Fruit fly (Drosophila melanogaster) whole organism, embryonic: Measurements from ENCODE around the gene CG11698.

Experiments used
- ATbp ChIP-seq: fragments of 200-800 bp; sonication (Bioruptor generic); optimal IDR thresholded peaks from 2 replicates; lab custom pipeline; 2017; ENCODE audit warnings: missing biosample characterization, mild to moderate bottlenecking, missing genetic modification characterization, missing genetic modification reagents
- CG10147 ChIP-seq: fragments of 200-800 bp; sonication (Bioruptor generic); optimal IDR thresholded peaks from 2 replicates; lab custom pipeline; 2019; ENCODE audit warnings: missing biosample characterization, mild to moderate bottlenecking, missing genetic modification characterization, moderate library complexity
- CG10366 ChIP-seq: fragments of 200-800 bp; sonication (Bioruptor generic); IDR thresholded peaks from 2 replicates; pipeline ENCODE4 v1.3.6; 2022; ENCODE audit warnings: missing biosample characterization, missing genetic modification characterization
- CG10431 ChIP-seq: fragments of 200-800 bp; sonication (Bioruptor generic); optimal IDR thresholded peaks from 3 replicates; lab custom pipeline; 2018; ENCODE audit warnings: missing biosample characterization, mild to moderate bottlenecking, missing genetic modification characterization
- CG10462 ChIP-seq: fragments of 200-800 bp; sonication (Bioruptor generic); optimal IDR thresholded peaks from 2 replicates; lab custom pipeline; 2016; ENCODE audit warnings: missing biosample characterization, missing genetic modification characterization
- CG11696 ChIP-seq: fragments of 200-800 bp; sonication (Bioruptor generic); IDR thresholded peaks from 2 replicates; pipeline ENCODE4 v1.3.6; 2022; ENCODE audit warnings: missing biosample characterization, missing genetic modification characterization
- CG13296 ChIP-seq: fragments of 200-800 bp; sonication (Bioruptor generic); optimal IDR thresholded peaks from 3 replicates; lab custom pipeline; 2018; ENCODE audit warnings: missing biosample characterization, mild to moderate bottlenecking, missing genetic modification characterization
- CG14441 ChIP-seq: fragments of 200-800 bp; sonication (Bioruptor generic); IDR thresholded peaks from 2 replicates; pipeline ENCODE4 v1.3.6; 2022; ENCODE audit warnings: missing biosample characterization, missing genetic modification characterization
- CG17829 ChIP-seq: fragments of 200-800 bp; optimal IDR thresholded peaks from 2 replicates; lab custom pipeline; 2019; ENCODE audit warnings: missing biosample characterization, mild to moderate bottlenecking, missing genetic modification characterization, moderate library complexity
- CG17912 ChIP-seq: fragments of 200-800 bp; sonication (Bioruptor generic); optimal IDR thresholded peaks from 2 replicates; lab custom pipeline; 2018; ENCODE audit warnings: missing biosample characterization, mild to moderate bottlenecking, missing genetic modification characterization
- CG3163 ChIP-seq: fragments of 200-800 bp; sonication (Bioruptor generic); optimal IDR thresholded peaks from 3 replicates; lab custom pipeline; 2016; ENCODE audit warnings: missing biosample characterization, missing genetic modification characterization
- CG33213 ChIP-seq: fragments of 200-800 bp; sonication (Bioruptor generic); optimal IDR thresholded peaks from 3 replicates; lab custom pipeline; 2016; ENCODE audit warnings: missing biosample characterization, missing genetic modification characterization
- CG3847 ChIP-seq: fragments of 200-800 bp; sonication (Bioruptor generic); IDR thresholded peaks from 2 replicates; pipeline ENCODE4 v1.3.6; 2022; ENCODE audit warnings: missing biosample characterization, missing genetic modification characterization
- CG4820 ChIP-seq: fragments of 200-800 bp; sonication (Bioruptor generic); optimal IDR thresholded peaks from 3 replicates; lab custom pipeline; 2016; ENCODE audit warnings: missing biosample characterization, missing genetic modification characterization
- CG7556 ChIP-seq: fragments of 200-800 bp; sonication (Bioruptor generic); optimal IDR thresholded peaks from 2 replicates; lab custom pipeline; 2017; ENCODE audit warnings: missing biosample characterization, mild to moderate bottlenecking, missing genetic modification characterization
- CG7839 ChIP-seq: fragments of 200-800 bp; sonication (Bioruptor generic); optimal IDR thresholded peaks from 3 replicates; lab custom pipeline; 2018; ENCODE audit warnings: missing biosample characterization, mild to moderate bottlenecking, missing genetic modification characterization, moderate library complexity
- D19B ChIP-seq: fragments of 200-800 bp; sonication (Bioruptor generic); optimal IDR thresholded peaks from 2 replicates; lab custom pipeline; 2017; ENCODE audit warnings: missing biosample characterization, mild to moderate bottlenecking, missing genetic modification characterization
- HLH4C ChIP-seq: fragments of 200-800 bp; sonication (Bioruptor generic); IDR thresholded peaks from 3 replicates; pipeline ENCODE4 v1.3.6; 2022; ENCODE audit warnings: missing biosample characterization, missing genetic modification characterization; ENCODE audit not compliant: partially characterized antibody
- Hmr ChIP-seq: fragments of 200-800 bp; sonication (Bioruptor generic); optimal IDR thresholded peaks from 3 replicates; lab custom pipeline; 2017; ENCODE audit warnings: mild to moderate bottlenecking, missing biosample characterization, missing genetic modification reagents, missing genetic modification characterization
- Hr78 ChIP-seq, 2 experiments: fragments of 200-800 bp in 1 of 2; fragments of >200 bp in 1 of 2; sonication (Bioruptor generic) in 1 of 2; optimal IDR thresholded peaks; 2 replicates each; lab custom pipeline; 2017 to 2019; ENCODE audit warnings: missing biosample characterization in 2 of 2, missing genetic modification characterization in 2 of 2, mild to moderate bottlenecking in 1 of 2, moderate library complexity in 1 of 2
- Myb ChIP-seq: fragments of 200-800 bp; sonication (Bioruptor generic); optimal IDR thresholded peaks from 2 replicates; lab custom pipeline; 2016; ENCODE audit warnings: missing biosample characterization, missing genetic modification characterization
- Optix ChIP-seq: fragments of 200-800 bp; sonication (Bioruptor generic); IDR thresholded peaks from 3 replicates; pipeline ENCODE4 v1.3.6; 2022; ENCODE audit warnings: missing biosample characterization, missing genetic modification characterization
- Pdp1 ChIP-seq, 2 experiments: fragments of 200-800 bp; sonication (Bioruptor generic); optimal IDR thresholded peaks; 3 replicates each; lab custom pipeline; 2016; ENCODE audit warnings: missing biosample characterization in 2 of 2, missing genetic modification characterization in 2 of 2, mild to moderate bottlenecking in 1 of 2, moderate library complexity in 1 of 2
- Rfx ChIP-seq: fragments of 200-800 bp; sonication (Bioruptor generic); IDR thresholded peaks from 2 replicates; pipeline ENCODE4 v1.3.6; 2022; ENCODE audit warnings: missing biosample characterization, missing genetic modification characterization
- Six4 ChIP-seq: fragments of 200-800 bp; sonication (Bioruptor generic); optimal IDR thresholded peaks from 2 replicates; lab custom pipeline; 2016; ENCODE audit warnings: missing biosample characterization, missing genetic modification characterization
- Usf ChIP-seq: fragments of 200-800 bp; sonication (Bioruptor generic); optimal IDR thresholded peaks from 2 replicates; lab custom pipeline; 2017; ENCODE audit warnings: missing genotype, missing biosample characterization, missing genetic modification characterization
- Xrp1 ChIP-seq: fragments of 200-800 bp; sonication (Bioruptor generic); IDR thresholded peaks from 2 replicates; pipeline ENCODE4 v1.3.6; 2022; ENCODE audit warnings: missing biosample characterization, missing genetic modification characterization
- ab ChIP-seq: fragments of 200-800 bp; sonication (Bioruptor generic); optimal IDR thresholded peaks from 2 replicates; lab custom pipeline; 2016; ENCODE audit warnings: missing biosample characterization, missing genetic modification characterization
- al ChIP-seq: fragments of 200-800 bp; sonication (Bioruptor generic); IDR thresholded peaks from 2 replicates; pipeline ENCODE4 v1.3.6; 2022; ENCODE audit warnings: missing biosample characterization, missing genetic modification characterization
- aop ChIP-seq: fragments of 200-800 bp; sonication (Bioruptor generic); IDR thresholded peaks from 2 replicates; pipeline ENCODE4 v1.3.6; 2022; ENCODE audit warnings: missing biosample characterization, missing genetic modification characterization
- ase ChIP-seq: fragments of 200-800 bp; sonication (Bioruptor generic); IDR thresholded peaks from 3 replicates; pipeline ENCODE4 v1.3.6; 2022; ENCODE audit warnings: missing biosample characterization, missing genetic modification characterization
- ash1 ChIP-seq: fragments of 200-800 bp; sonication (Bioruptor generic); optimal IDR thresholded peaks from 2 replicates; lab custom pipeline; 2018; ENCODE audit warnings: missing biosample characterization, mild to moderate bottlenecking, missing genetic modification characterization
- bowl ChIP-seq: fragments of 200-800 bp; sonication (Bioruptor generic); IDR thresholded peaks from 2 replicates; pipeline ENCODE4 v1.3.6; 2022; ENCODE audit warnings: missing biosample characterization, missing genetic modification characterization
- chif ChIP-seq, 2 experiments: fragments of 200-800 bp; sonication (Bioruptor generic); optimal IDR thresholded peaks; 3 replicates each; lab custom pipeline; 2016; ENCODE audit warnings: missing biosample characterization in 2 of 2, missing genetic modification characterization in 2 of 2
- fd3F ChIP-seq: fragments of 200-800 bp; sonication (Bioruptor generic); optimal IDR thresholded peaks from 2 replicates; lab custom pipeline; 2018; ENCODE audit warnings: missing biosample characterization, mild to moderate bottlenecking, missing genetic modification characterization, moderate library complexity
- ftz-f1 ChIP-seq: fragments of 200-800 bp; sonication (Bioruptor generic); optimal IDR thresholded peaks from 2 replicates; lab custom pipeline; 2016; ENCODE audit warnings: missing biosample characterization, missing genetic modification characterization
- gem ChIP-seq: fragments of 200-800 bp; sonication (Bioruptor generic); optimal IDR thresholded peaks from 2 replicates; lab custom pipeline; 2019; ENCODE audit warnings: missing biosample characterization, mild to moderate bottlenecking, missing genetic modification characterization, moderate library complexity
- ham ChIP-seq: fragments of 200-800 bp; sonication (Bioruptor generic); IDR thresholded peaks from 2 replicates; pipeline ENCODE4 v1.3.6; 2022; ENCODE audit warnings: missing biosample characterization, missing genetic modification characterization
- ind ChIP-seq: fragments of 200-800 bp; sonication (Bioruptor generic); optimal IDR thresholded peaks from 3 replicates; lab custom pipeline; 2016; ENCODE audit warnings: missing biosample characterization, missing genetic modification characterization
- jigr1 ChIP-seq: fragments of 200-800 bp; sonication (Bioruptor generic); IDR thresholded peaks from 3 replicates; pipeline ENCODE4 v1.3.6; 2022; ENCODE audit warnings: missing biosample characterization, missing genetic modification characterization
- peb ChIP-seq: fragments of 200-800 bp; sonication (Bioruptor generic); IDR thresholded peaks from 2 replicates; pipeline ENCODE4 v1.3.6; 2022; ENCODE audit warnings: missing biosample characterization, missing genetic modification characterization
- pfk ChIP-seq: fragments of 200-800 bp; sonication (Bioruptor generic); optimal IDR thresholded peaks from 2 replicates; lab custom pipeline; 2018; ENCODE audit warnings: missing biosample characterization, mild to moderate bottlenecking, missing genetic modification characterization, moderate library complexity
- repo ChIP-seq: fragments of 200-800 bp; sonication (Bioruptor generic); optimal IDR thresholded peaks from 2 replicates; lab custom pipeline; 2016; ENCODE audit warnings: missing biosample characterization, missing genetic modification characterization
- run ChIP-seq: fragments of 200-800 bp; sonication (Bioruptor generic); optimal IDR thresholded peaks from 3 replicates; lab custom pipeline; 2018; ENCODE audit warnings: missing biosample characterization, mild to moderate bottlenecking, missing genetic modification characterization
- sc ChIP-seq, 3 experiments: fragments of >200 bp in 2 of 3; fragments of 200-800 bp in 1 of 3; sonication (Bioruptor generic) in 1 of 3; optimal IDR thresholded peaks; 2 replicates in 2 of 3; 3 replicates in 1 of 3; lab custom pipeline; 2017; ENCODE audit warnings: mild to moderate bottlenecking in 1 of 3, missing biosample characterization in 1 of 3, missing genetic modification characterization in 1 of 3, missing genetic modification reagents in 1 of 3
- stc ChIP-seq: fragments of 200-800 bp; sonication (Bioruptor generic); IDR thresholded peaks from 2 replicates; pipeline ENCODE4 v1.3.6; 2022; ENCODE audit warnings: missing biosample characterization, missing genetic modification characterization
- tap ChIP-seq: fragments of 200-800 bp; optimal IDR thresholded peaks from 3 replicates; lab custom pipeline; 2019; ENCODE audit warnings: missing biosample characterization, mild to moderate bottlenecking, missing genetic modification characterization, moderate library complexity
- trem ChIP-seq: fragments of 200-800 bp; optimal IDR thresholded peaks from 3 replicates; lab custom pipeline; 2019; ENCODE audit warnings: missing biosample characterization, mild to moderate bottlenecking, missing genetic modification characterization, moderate library complexity
- tx ChIP-seq: fragments of 200-800 bp; sonication (Bioruptor generic); optimal IDR thresholded peaks from 2 replicates; lab custom pipeline; 2016; ENCODE audit warnings: missing biosample characterization, missing genetic modification characterization
- vvl ChIP-seq: fragments of 200-800 bp; sonication (Bioruptor generic); IDR thresholded peaks from 2 replicates; pipeline ENCODE4 v1.3.6; 2022; ENCODE audit warnings: missing biosample characterization, missing genetic modification characterization
- wdn ChIP-seq: fragments of 200-800 bp; sonication (Bioruptor generic); IDR thresholded peaks from 2 replicates; pipeline ENCODE4 v1.3.6; 2022; ENCODE audit warnings: missing biosample characterization, missing genetic modification characterization

The CG11698 gene

dm6 chr3R:8355579-8355978 lies 43.6 kb downstream of the CG11698 start (continued):
- TF ChIP-seq trem (tag; lab: Kevin White, UChicago) (peak; percentile 83), Usf (GFP tag; lab: Kevin White, UChicago) (peak; percentile 51), al (peak; percentile 97), CG17829 (peak; percentile 88), CG13296 (GFP tag; lab: Kevin White, UChicago) (peak; percentile 91), wdn (GFP tag; lab: Robert Waterston, UW) (peak; percentile 97), ash1 (GFP tag; lab: Kevin White, UChicago) (peak; percentile 70), Hr78 (GFP tag; optimal IDR thresholded peaks at IDR 0.05; lab: Kevin White, UChicago) (peak in 1 of 2 experiments; percentile 64), stc (peak; percentile 95), Myb (GFP tag; lab: Kevin White, UChicago) (peak; percentile 87), HLH4C (GFP tag; lab: Robert Waterston, UW) (no peak), gem (tag; lab: Kevin White, UChicago) (peak; percentile 97), CG17912 (GFP tag; lab: Kevin White, UChicago) (no peak), sc (optimal IDR thresholded peaks at IDR 0.05; lab: Kevin White, UChicago) (no peak), sc (GFP tag; optimal IDR thresholded peaks at IDR 0.05; lab: Kevin White, UChicago) (peak; percentile 69), pfk (GFP tag; lab: Kevin White, UChicago) (no peak), tx (GFP tag; lab: Kevin White, UChicago) (peak; percentile 96), CG10462 (GFP tag; lab: Kevin White, UChicago) (peak; percentile 80), fd3F (GFP tag; lab: Kevin White, UChicago) (peak; percentile 93), CG33213 (GFP tag; lab: Kevin White, UChicago) (peak; percentile 96), ftz-f1 (peak; percentile 94), vvl (GFP tag; lab: Robert Waterston, UW) (peak; percentile 97), CG7556 (GFP tag; lab: Kevin White, UChicago) (peak; percentile 94), CG3847 (GFP tag; lab: Robert Waterston, UW) (peak; percentile 96), ab (peak; percentile 73), tap (tag; lab: Kevin White, UChicago) (peak; percentile 90), Rfx (peak; percentile 99), D19B (peak; percentile 90), ATbp (GFP tag; lab: Kevin White, UChicago) (peak; percentile 94), chif (GFP tag; optimal IDR thresholded peaks at IDR 0.05; lab: Kevin White, UChicago) (peak; percentile 90 to 91), CG10431 (no peak), Xrp1 (GFP tag; lab: Robert Waterston, UW) (peak; percentile 95), aop (GFP tag; lab: Robert Waterston, UW) (peak; percentile 69), ham (GFP tag; lab: Robert Waterston, UW) (peak; percentile 85; the same call in 1 of the 2 replicates), run (tag; lab: Kevin White, UChicago) (peak; percentile 88), Optix (GFP tag; lab: Robert Waterston, UW) (peak; percentile 55; the same call in 1 of the 3 replicates), bowl (GFP tag; lab: Robert Waterston, UW) (peak; percentile 82), peb (peak; percentile 84), repo (peak; percentile 96), CG7839 (tag; lab: Kevin White, UChicago) (peak; percentile 96), CG10366 (peak; percentile 94), CG11696 (GFP tag; lab: Robert Waterston, UW) (peak; percentile 84), ase (peak; percentile 93), CG4820 (GFP tag; lab: Kevin White, UChicago) (peak; percentile 87), Six4 (GFP tag; lab: Kevin White, UChicago) (peak; percentile 91), CG10147 (GFP tag; lab: Kevin White, UChicago) (peak; percentile 97), Pdp1 (GFP tag; optimal IDR thresholded peaks at IDR 0.05; lab: Kevin White, UChicago) (peak; percentile 96), ind (peak; percentile 95), jigr1 (GFP tag; lab: Robert Waterston, UW) (peak; percentile 67; the same call in 2 of the 3 replicates), CG3163 (GFP tag; lab: Kevin White, UChicago) (peak; percentile 84), CG14441 (GFP tag; lab: Robert Waterston, UW) (peak; percentile 94), Hmr (GFP tag; lab: Kevin White, UChicago) (peak; percentile 98)
